Fruit fly (Drosophila melanogaster) whole organism, prepupa: Measurements from ENCODE around the gene CG34355.

Experiments
- Blimp-1 ChIP-seq: fragments of 200-800 bp; sonication (Bioruptor generic); optimal IDR thresholded peaks from 3 replicates; lab custom pipeline; 2017; ENCODE audit warnings: missing biosample characterization, missing genetic modification characterization, mild to moderate bottlenecking, moderate library complexity, missing genetic modification reagents
- CG10669 ChIP-seq: fragments of 200-800 bp; sonication (Bioruptor generic); optimal IDR thresholded peaks from 3 replicates; lab custom pipeline; 2018; ENCODE audit warnings: missing biosample characterization, mild to moderate bottlenecking, missing genetic modification characterization, moderate library complexity
- CG11294 ChIP-seq: fragments of 200-800 bp; sonication (Bioruptor generic); IDR thresholded peaks from 2 replicates; pipeline ENCODE4 v1.3.6; 2022; ENCODE audit warnings: missing biosample characterization, missing genetic modification characterization
- CG11902 ChIP-seq: fragments of 200-800 bp; sonication (Bioruptor generic); optimal IDR thresholded peaks from 3 replicates; lab custom pipeline; 2016; ENCODE audit warnings: missing biosample characterization, missing genetic modification characterization
- CG15336 ChIP-seq: fragments of 200-800 bp; sonication (Bioruptor generic); IDR thresholded peaks from 2 replicates; pipeline ENCODE4 v1.3.6; 2022; ENCODE audit warnings: missing biosample characterization, missing genetic modification characterization
- CG1621 ChIP-seq: fragments of 200-800 bp; sonication (Bioruptor generic); optimal IDR thresholded peaks from 3 replicates; lab custom pipeline; 2018; ENCODE audit warnings: missing biosample characterization, mild to moderate bottlenecking, missing genetic modification characterization
- CG16779 ChIP-seq: fragments of 200-800 bp; sonication (Bioruptor generic); optimal IDR thresholded peaks from 3 replicates; lab custom pipeline; 2017; ENCODE audit warnings: missing biosample characterization, mild to moderate bottlenecking, missing genetic modification characterization
- CG3032 ChIP-seq: fragments of 200-800 bp; optimal IDR thresholded peaks from 2 replicates; lab custom pipeline; 2019; ENCODE audit warnings: missing biosample characterization, mild to moderate bottlenecking, missing genetic modification characterization, moderate library complexity
- CG32006 ChIP-seq: fragments of 200-800 bp; sonication (Bioruptor generic); optimal IDR thresholded peaks from 3 replicates; lab custom pipeline; 2017; ENCODE audit warnings: missing biosample characterization, mild to moderate bottlenecking, missing genetic modification characterization
- CG3919 ChIP-seq: fragments of 200-800 bp; sonication (Bioruptor generic); optimal IDR thresholded peaks from 3 replicates; lab custom pipeline; 2016; ENCODE audit warnings: missing biosample characterization, missing genetic modification characterization
- CG4318 ChIP-seq: fragments of 200-800 bp; sonication (Bioruptor generic); optimal IDR thresholded peaks from 3 replicates; lab custom pipeline; 2017; ENCODE audit warnings: missing biosample characterization, mild to moderate bottlenecking, missing genetic modification characterization
- CG6163 ChIP-seq: fragments of 200-800 bp; sonication (Bioruptor generic); IDR thresholded peaks from 3 replicates; pipeline ENCODE4 v1.3.6; 2022; ENCODE audit warnings: missing biosample characterization, missing genetic modification characterization
- CG6276 ChIP-seq: fragments of 200-800 bp; sonication (Bioruptor generic); optimal IDR thresholded peaks from 2 replicates; lab custom pipeline; 2017; ENCODE audit warnings: missing biosample characterization, mild to moderate bottlenecking, missing genetic modification characterization
- CG6808 ChIP-seq: fragments of 200-800 bp; sonication (Bioruptor generic); optimal IDR thresholded peaks from 3 replicates; lab custom pipeline; 2017; ENCODE audit warnings: missing biosample characterization, missing genetic modification characterization, mild to moderate bottlenecking, moderate library complexity, missing genetic modification reagents
- CG6854 ChIP-seq: fragments of 200-800 bp; sonication (Bioruptor generic); optimal IDR thresholded peaks from 2 replicates; lab custom pipeline; 2017; ENCODE audit warnings: missing biosample characterization, mild to moderate bottlenecking, missing genetic modification characterization
- CG7368 ChIP-seq: fragments of 200-800 bp; sonication (Bioruptor generic); optimal IDR thresholded peaks from 3 replicates; lab custom pipeline; 2016; ENCODE audit warnings: missing biosample characterization, missing genetic modification characterization
- CG8119 ChIP-seq: fragments of 200-800 bp; sonication (Bioruptor generic); IDR thresholded peaks from 3 replicates; pipeline ENCODE4 v1.3.6; 2022; ENCODE audit warnings: missing biosample characterization, missing genetic modification characterization
- CG8632 ChIP-seq: fragments of 200-800 bp; sonication (Bioruptor generic); optimal IDR thresholded peaks from 3 replicates; lab custom pipeline; 2016; ENCODE audit warnings: missing biosample characterization, missing genetic modification characterization
- CG9139 ChIP-seq: fragments of 200-800 bp; sonication (Bioruptor generic); optimal IDR thresholded peaks from 3 replicates; lab custom pipeline; 2017; ENCODE audit warnings: missing biosample characterization, mild to moderate bottlenecking, missing genetic modification characterization
- Eip93F ChIP-seq: fragments of 200-800 bp; sonication (Bioruptor generic); optimal IDR thresholded peaks from 2 replicates; lab custom pipeline; 2016; ENCODE audit warnings: missing biosample characterization, mild to moderate bottlenecking, missing genetic modification characterization
- Ets21C ChIP-seq: fragments of 200-800 bp; sonication (Bioruptor generic); optimal IDR thresholded peaks from 3 replicates; lab custom pipeline; 2016; ENCODE audit warnings: missing biosample characterization, missing genetic modification characterization
- Ets96B ChIP-seq: fragments of 200-800 bp; optimal IDR thresholded peaks from 2 replicates; lab custom pipeline; 2019; ENCODE audit warnings: missing biosample characterization, mild to moderate bottlenecking, missing genetic modification characterization, moderate library complexity
- Gug ChIP-seq: fragments of 200-800 bp; sonication (Bioruptor generic); IDR thresholded peaks from 2 replicates; pipeline ENCODE4 v1.3.6; 2022; ENCODE audit warnings: missing biosample characterization, missing genetic modification characterization
- Hr38 ChIP-seq: sonication (Bioruptor generic); optimal IDR thresholded peaks from 2 replicates; lab custom pipeline; 2016; ENCODE audit warnings: missing biosample characterization, missing genetic modification characterization
- Hr39 ChIP-seq: fragments of 200-800 bp; sonication (Bioruptor generic); optimal IDR thresholded peaks from 2 replicates; lab custom pipeline; 2016; ENCODE audit warnings: missing biosample characterization, missing genetic modification characterization
- Hr4 ChIP-seq: fragments of 200-800 bp; sonication (Bioruptor generic); optimal IDR thresholded peaks from 3 replicates; lab custom pipeline; 2016; ENCODE audit warnings: missing biosample characterization, missing genetic modification characterization
- Met ChIP-seq: fragments of 200-800 bp; sonication (Bioruptor generic); optimal IDR thresholded peaks from 3 replicates; lab custom pipeline; 2016; ENCODE audit warnings: missing biosample characterization, missing genetic modification characterization
- OdsH ChIP-seq: fragments of 200-800 bp; sonication (Bioruptor generic); optimal IDR thresholded peaks from 3 replicates; lab custom pipeline; 2016; ENCODE audit warnings: missing biosample characterization, missing genetic modification characterization
- Smox ChIP-seq: fragments of 200-800 bp; sonication (Bioruptor generic); optimal IDR thresholded peaks from 3 replicates; lab custom pipeline; 2016; ENCODE audit warnings: missing biosample characterization, missing genetic modification characterization
- Sox102F ChIP-seq: fragments of 200-800 bp; sonication (Bioruptor generic); optimal IDR thresholded peaks from 2 replicates; lab custom pipeline; 2016; ENCODE audit warnings: missing biosample characterization, mild to moderate bottlenecking, missing genetic modification characterization
- Sox14 ChIP-seq: fragments of 200-800 bp; sonication (Bioruptor generic); optimal IDR thresholded peaks from 3 replicates; lab custom pipeline; 2016; ENCODE audit warnings: missing biosample characterization, missing genetic modification characterization
- Sox15 ChIP-seq: fragments of 200-800 bp; sonication (Bioruptor generic); optimal IDR thresholded peaks from 3 replicates; lab custom pipeline; 2016; ENCODE audit warnings: missing biosample characterization, missing genetic modification characterization
- achi ChIP-seq: fragments of 200-800 bp; sonication (Bioruptor generic); optimal IDR thresholded peaks from 3 replicates; lab custom pipeline; 2016; ENCODE audit warnings: missing biosample characterization, missing genetic modification characterization
- acj6 ChIP-seq: fragments of 200-800 bp; sonication (Bioruptor generic); optimal IDR thresholded peaks from 3 replicates; lab custom pipeline; 2016; ENCODE audit warnings: missing biosample characterization, missing genetic modification characterization
- cyc ChIP-seq: fragments of 200-800 bp; sonication (Bioruptor generic); optimal IDR thresholded peaks from 3 replicates; lab custom pipeline; 2016; ENCODE audit warnings: missing biosample characterization, missing genetic modification characterization
- dsx ChIP-seq: fragments of 200-800 bp; optimal IDR thresholded peaks from 3 replicates; lab custom pipeline; 2019; ENCODE audit warnings: missing biosample characterization, mild to moderate bottlenecking, missing genetic modification characterization, moderate library complexity; ENCODE audit not compliant: poor library complexity, severe bottlenecking
- eg ChIP-seq: fragments of 200-800 bp; sonication (Bioruptor generic); IDR thresholded peaks from 3 replicates; pipeline ENCODE4 v1.3.6; 2022; ENCODE audit warnings: missing biosample characterization, missing genetic modification characterization
- fd59A ChIP-seq: fragments of 200-800 bp; sonication (Bioruptor generic); optimal IDR thresholded peaks from 2 replicates; lab custom pipeline; 2017; ENCODE audit warnings: missing biosample characterization, mild to moderate bottlenecking, missing genetic modification characterization, missing genetic modification reagents
- fd85E ChIP-seq: fragments of 200-800 bp; sonication (Bioruptor generic); optimal IDR thresholded peaks from 3 replicates; lab custom pipeline; 2016; ENCODE audit warnings: missing biosample characterization, missing genetic modification characterization
- fkh ChIP-seq: fragments of 200-800 bp; sonication (Bioruptor generic); optimal IDR thresholded peaks from 3 replicates; lab custom pipeline; 2017; ENCODE audit warnings: missing biosample characterization, mild to moderate bottlenecking, missing genetic modification characterization, moderate library complexity
- lz ChIP-seq: fragments of 200-800 bp; sonication (Bioruptor generic); optimal IDR thresholded peaks from 3 replicates; lab custom pipeline; 2016; ENCODE audit warnings: missing biosample characterization, missing genetic modification characterization
- net ChIP-seq: fragments of 200-800 bp; sonication (Bioruptor generic); optimal IDR thresholded peaks from 3 replicates; lab custom pipeline; 2016; ENCODE audit warnings: missing biosample characterization, missing genetic modification characterization
- pdm3 ChIP-seq: fragments of 200-800 bp; sonication (Bioruptor generic); optimal IDR thresholded peaks from 3 replicates; lab custom pipeline; 2016; ENCODE audit warnings: missing biosample characterization, missing genetic modification characterization
- salr ChIP-seq, 2 experiments: fragments of 200-800 bp; sonication (Bioruptor generic); optimal IDR thresholded peaks; 3 replicates each; lab custom pipeline; 2016 to 2018; ENCODE audit warnings: missing biosample characterization in 2 of 2, missing genetic modification characterization in 2 of 2, mild to moderate bottlenecking in 1 of 2
- spab ChIP-seq: fragments of 200-800 bp; sonication (Bioruptor generic); optimal IDR thresholded peaks from 2 replicates; lab custom pipeline; 2017; ENCODE audit warnings: missing biosample characterization, mild to moderate bottlenecking, missing genetic modification characterization, missing genetic modification reagents
- topi ChIP-seq: fragments of 200-800 bp; sonication (Bioruptor generic); optimal IDR thresholded peaks from 3 replicates; lab custom pipeline; 2016; ENCODE audit warnings: missing biosample characterization, missing genetic modification characterization
- vri ChIP-seq: fragments of 200-800 bp; sonication (Bioruptor generic); optimal IDR thresholded peaks from 3 replicates; lab custom pipeline; 2016; ENCODE audit warnings: missing biosample characterization, mild to moderate bottlenecking, missing genetic modification characterization

The CG34355 gene

DNA sequence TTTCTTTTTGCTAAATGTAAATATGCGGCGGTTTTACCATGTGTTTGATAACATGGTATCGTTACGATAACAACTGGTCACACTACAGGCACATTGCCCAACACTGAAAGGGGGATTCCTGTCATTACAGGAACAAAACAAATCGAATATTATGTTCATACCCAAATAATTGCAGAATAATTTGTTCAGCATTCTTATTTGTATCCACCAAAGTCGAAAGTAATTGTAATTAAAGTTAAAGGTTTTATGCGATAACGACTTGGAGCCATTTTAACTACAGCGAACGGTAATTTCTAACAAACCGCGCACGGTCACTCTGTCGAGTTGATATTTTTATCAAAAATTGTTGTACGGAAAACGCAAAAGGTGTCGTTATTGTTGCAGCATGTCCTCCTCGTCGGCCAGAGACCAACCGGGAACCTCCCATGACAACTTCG is 36.2 kb upstream of the CG34355 start, which contains the start of the genes CG10214 and CG10375 (continued):
- peak; percentile 52 for TF ChIP-seq CG6854 (GFP tag; lab: Kevin White, UChicago)
- no peak for TF ChIP-seq fd59A (GFP tag; lab: Kevin White, UChicago)
- TF ChIP-seq Hr4: peak; percentile 69
- TF ChIP-seq CG1621 (tag; lab: Kevin White, UChicago): peak; percentile 41
- TF ChIP-seq net (GFP tag; lab: Kevin White, UChicago): peak; percentile 22
- peak; percentile 71 for TF ChIP-seq topi (GFP tag; lab: Kevin White, UChicago)
- peak; percentile 14 for TF ChIP-seq CG6808
- TF ChIP-seq CG15336 (GFP tag; lab: Robert Waterston, UW): peak; percentile 45; the same call in 1 of the 2 replicates
- no peak for TF ChIP-seq CG6276 (GFP tag; lab: Kevin White, UChicago)
- peak; percentile 45 for TF ChIP-seq CG11902 (GFP tag; lab: Kevin White, UChicago)
- peak; percentile 88 for TF ChIP-seq fkh (GFP tag; lab: Kevin White, UChicago)
- peak; percentile 53 for TF ChIP-seq Ets96B (tag; lab: Kevin White, UChicago)
- peak; percentile 72 for TF ChIP-seq cyc (GFP tag; lab: Kevin White, UChicago)
- TF ChIP-seq CG3032 (tag; lab: Kevin White, UChicago): peak; percentile 67
- no peak for TF ChIP-seq CG9139 (GFP tag; lab: Kevin White, UChicago)
- peak; percentile 50 for TF ChIP-seq CG8632
- TF ChIP-seq CG10669 (GFP tag; lab: Kevin White, UChicago): peak; percentile 50
- no peak for TF ChIP-seq CG11294 (GFP tag; lab: Robert Waterston, UW)
- TF ChIP-seq Hr39 (GFP tag; lab: Kevin White, UChicago): peak; percentile 72
- TF ChIP-seq CG32006 (GFP tag; lab: Kevin White, UChicago): peak; percentile 58
- TF ChIP-seq Ets21C (GFP tag; lab: Kevin White, UChicago): no peak
- peak; percentile 57; the same call in 1 of the 2 replicates for TF ChIP-seq Gug
- TF ChIP-seq CG3919 (GFP tag; lab: Kevin White, UChicago): peak; percentile 75
- TF ChIP-seq, all 60 proteins: peak for 46

DNA sequence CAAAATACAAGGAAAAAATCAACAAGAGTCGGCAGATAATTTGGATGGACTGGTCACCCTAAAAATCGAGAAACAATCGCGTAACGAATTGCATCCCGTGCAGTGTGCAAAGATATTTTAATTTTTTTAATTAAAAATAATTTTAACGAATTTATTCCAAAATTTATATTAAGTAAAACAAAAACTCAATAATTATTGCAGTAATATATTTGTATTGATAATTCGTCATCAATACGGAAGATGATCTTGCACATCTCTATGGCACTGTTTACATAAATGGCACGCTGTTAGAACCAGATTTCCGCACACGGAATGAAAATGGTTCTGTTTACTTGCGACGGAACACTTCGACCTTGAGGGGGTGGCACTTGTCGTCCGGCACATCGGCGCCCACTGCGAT is 30.9 kb upstream of the CG34355 start, which contains the start of gene tst:
Gene tst (minus strand): TSS at position 52 of the 400 bp plus-strand sequence.
- TF ChIP-seq CG6163 (GFP tag; lab: Robert Waterston, UW) (peak; percentile 92), fd85E (GFP tag; lab: Kevin White, UChicago) (peak; percentile 10), Eip93F (GFP tag; lab: Kevin White, UChicago) (peak; percentile 39), pdm3 (GFP tag; lab: Kevin White, UChicago) (peak; percentile 81), Ets21C (GFP tag; lab: Kevin White, UChicago) (no peak), Smox (GFP tag; lab: Kevin White, UChicago) (no peak), CG6276 (GFP tag; lab: Kevin White, UChicago) (no peak), Sox15 (GFP tag; lab: Kevin White, UChicago) (peak; percentile 85), CG16779 (tag; lab: Kevin White, UChicago) (no peak), topi (GFP tag; lab: Kevin White, UChicago) (peak; percentile 77), salr (GFP tag; optimal IDR thresholded peaks at IDR 0.05; lab: Kevin White, UChicago) (peak in 1 of 2 experiments; percentile 61), CG8119 (GFP tag; lab: Robert Waterston, UW) (peak; percentile 90), OdsH (GFP tag; lab: Kevin White, UChicago) (peak; percentile 92), spab (GFP tag; lab: Kevin White, UChicago) (peak; percentile 67), dsx (GFP tag; lab: Kevin White, UChicago) (peak; percentile 85), CG4318 (peak; percentile 85), CG10669 (GFP tag; lab: Kevin White, UChicago) (peak; percentile 84), CG15336 (GFP tag; lab: Robert Waterston, UW) (peak; percentile 89), CG11902 (GFP tag; lab: Kevin White, UChicago) (peak; percentile 86), Sox102F (GFP tag; lab: Kevin White, UChicago) (peak; percentile 74), CG7368 (GFP tag; lab: Kevin White, UChicago) (peak; percentile 75), Gug (peak; percentile 95), vri (GFP tag; lab: Kevin White, UChicago) (peak; percentile 62), acj6 (GFP tag; lab: Kevin White, UChicago) (peak; percentile 90), net (GFP tag; lab: Kevin White, UChicago) (peak; percentile 83), Sox14 (GFP tag; lab: Kevin White, UChicago) (peak; percentile 78), Hr38 (GFP tag; lab: Kevin White, UChicago) (no peak), Met (no peak), Ets96B (tag; lab: Kevin White, UChicago) (peak; percentile 88), CG9139 (GFP tag; lab: Kevin White, UChicago) (no peak), CG8632 (peak; percentile 86), achi (GFP tag; lab: Kevin White, UChicago) (peak; percentile 87), CG6854 (GFP tag; lab: Kevin White, UChicago) (peak; percentile 29), eg (GFP tag; lab: Robert Waterston, UW) (peak; percentile 96), Blimp-1 (peak; percentile 56), lz (GFP tag; lab: Kevin White, UChicago) (peak; percentile 78), CG11294 (GFP tag; lab: Robert Waterston, UW) (peak; percentile 93)
